Worm (Caenorhabditis elegans) whole organism, young adult: ENCODE data around the gene pid-5.
A peak's percentile ranks its signal among the peaks of the same experiment; 100 is the strongest.

ENCODE experiments used
- attf-3 ChIP-seq: fragments of 200-800 bp; sonication (Bioruptor generic); conservative IDR thresholded peaks from 2 replicates; pipeline ENCODE4 v1.3.6; 2022; ENCODE audit warnings: missing genetic modification reagents, missing genetic modification characterization, missing compliant biosample characterization
- ceh-58 ChIP-seq: fragments of 200-800 bp; sonication (Bioruptor generic); IDR thresholded peaks from 2 replicates; pipeline ENCODE4 v1.3.6; 2022; ENCODE audit warnings: missing genetic modification characterization, missing compliant biosample characterization
- ceh-91 ChIP-seq: fragments of 200-800 bp; sonication (Bioruptor generic); IDR thresholded peaks from 2 replicates; pipeline ENCODE4 v1.3.6; 2022; ENCODE audit warnings: missing genetic modification reagents, missing genetic modification characterization, missing compliant biosample characterization
- nhr-80 ChIP-seq: sonication (generic microtip); optimal IDR thresholded peaks from 2 replicates; lab custom pipeline; 2016; ENCODE audit warnings: missing genetic modification characterization, missing compliant biosample characterization
- snpc-4 ChIP-seq, 5 experiments: fragments of 150-350 bp in 1 of 5; sonication (generic microtip) in 4 of 5; optimal IDR thresholded peaks; 2 replicates each; lab custom pipeline; 2014 to 2018; ENCODE audit warnings: missing genetic modification characterization in 5 of 5, missing biosample characterization in 3 of 5, antibody characterized with exemption in 2 of 5, mild to moderate bottlenecking in 2 of 5, missing compliant biosample characterization in 2 of 5, missing genotype in 2 of 5, moderate library complexity in 2 of 5, missing genetic modification reagents in 1 of 5

DNA sequence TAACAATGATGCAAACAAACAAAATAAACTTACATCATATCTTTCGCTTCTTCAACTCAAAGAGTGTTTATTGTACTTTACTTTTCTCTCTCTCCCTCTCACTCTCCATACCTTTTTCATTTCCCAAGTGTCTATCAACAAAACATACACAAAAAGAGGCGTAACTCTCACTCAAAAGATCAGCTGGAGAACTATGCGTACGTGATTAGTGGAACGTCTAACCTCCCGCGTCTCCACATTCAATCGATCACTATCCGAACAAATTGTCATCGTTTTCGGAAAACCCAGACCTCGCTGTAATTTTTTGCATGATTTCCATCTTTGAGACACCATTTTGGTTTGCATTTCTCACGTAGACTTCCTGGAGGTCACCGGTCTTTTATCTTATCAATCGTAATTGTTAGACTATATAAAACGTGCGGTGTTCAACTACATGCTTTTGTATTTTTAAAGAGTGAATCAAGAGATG lies 44.2 kb upstream of the pid-5 start, which contains the start of gene nhr-57:
- TF ChIP-seq nhr-80 (tag; lab: Kevin White, UChicago) (peak; percentile 83), ceh-91 (GFP tag; lab: Robert Waterston, UW) (no peak), attf-3 (GFP tag; lab: Robert Waterston, UW) (no peak), ceh-58 (GFP tag; lab: Robert Waterston, UW) (no peak), snpc-4 (GFP tag; optimal IDR thresholded peaks at IDR 0.05; lab: Kevin White, UChicago) (no peak), snpc-4 (tag; optimal IDR thresholded peaks at IDR 0.05; lab: Kevin White, UChicago) (peak in 1 of 4 experiments; percentile 2)
